Fruit fly (Drosophila melanogaster) whole organism, embryonic: ENCODE results near the gene CG15170.
A peak's percentile ranks its signal among the peaks of the same experiment; 100 is the strongest.

Experiments
- ATbp ChIP-seq: fragments of 200-800 bp; sonication (Bioruptor generic); optimal IDR thresholded peaks from 2 replicates; lab custom pipeline; 2017; ENCODE audit warnings: missing biosample characterization, mild to moderate bottlenecking, missing genetic modification characterization, missing genetic modification reagents
- CG12769 ChIP-seq: fragments of 200-800 bp; sonication (Bioruptor generic); optimal IDR thresholded peaks from 2 replicates; lab custom pipeline; 2019; ENCODE audit warnings: missing biosample characterization, mild to moderate bottlenecking, missing genetic modification characterization, moderate library complexity
- CG13287 ChIP-seq: fragments of 200-800 bp; sonication (Bioruptor generic); IDR thresholded peaks from 2 replicates; pipeline ENCODE4 v1.3.6; 2022; ENCODE audit warnings: missing biosample characterization, missing genetic modification characterization; ENCODE audit not compliant: partially characterized antibody
- CG1647 ChIP-seq: fragments of 200-800 bp; sonication (Bioruptor generic); optimal IDR thresholded peaks from 3 replicates; lab custom pipeline; 2016; ENCODE audit warnings: missing biosample characterization, missing genetic modification characterization
- CG17361 ChIP-seq: fragments of 200-800 bp; sonication (Bioruptor generic); IDR thresholded peaks from 3 replicates; pipeline ENCODE4 v1.3.6; 2022; ENCODE audit warnings: missing biosample characterization, missing genetic modification characterization
- CG17829 ChIP-seq: fragments of 200-800 bp; optimal IDR thresholded peaks from 2 replicates; lab custom pipeline; 2019; ENCODE audit warnings: missing biosample characterization, mild to moderate bottlenecking, missing genetic modification characterization, moderate library complexity
- CG1832 ChIP-seq: fragments of 200-800 bp; sonication (Bioruptor generic); optimal IDR thresholded peaks from 2 replicates; lab custom pipeline; 2017; ENCODE audit warnings: missing biosample characterization, mild to moderate bottlenecking, missing genetic modification characterization, inconsistent platforms
- CG18764 ChIP-seq: fragments of 200-800 bp; sonication (Bioruptor generic); optimal IDR thresholded peaks from 3 replicates; lab custom pipeline; 2016; ENCODE audit warnings: missing biosample characterization, missing genetic modification characterization
- CG2678 ChIP-seq: fragments of 200-800 bp; sonication (Bioruptor generic); optimal IDR thresholded peaks from 3 replicates; lab custom pipeline; 2019; ENCODE audit warnings: missing biosample characterization, mild to moderate bottlenecking, missing genetic modification characterization, moderate library complexity
- CG6175 ChIP-seq: fragments of 200-800 bp; sonication (Bioruptor generic); IDR thresholded peaks from 3 replicates; pipeline ENCODE4 v1.3.6; 2022; ENCODE audit warnings: missing biosample characterization, missing genetic modification characterization
- CG6689 ChIP-seq: fragments of 200-800 bp; sonication (Bioruptor generic); IDR thresholded peaks from 2 replicates; pipeline ENCODE4 v1.3.6; 2022; ENCODE audit warnings: missing biosample characterization, missing genetic modification characterization
- CG6765 ChIP-seq: fragments of 200-800 bp; sonication (Bioruptor generic); optimal IDR thresholded peaks from 3 replicates; lab custom pipeline; 2017; ENCODE audit warnings: missing biosample characterization, mild to moderate bottlenecking, missing genetic modification characterization
- CG8359 ChIP-seq: fragments of 200-800 bp; sonication (Bioruptor generic); optimal IDR thresholded peaks from 2 replicates; lab custom pipeline; 2017; ENCODE audit warnings: missing biosample characterization, mild to moderate bottlenecking, missing genetic modification characterization, borderline replicate concordance
- CG8388 ChIP-seq: fragments of 200-800 bp; sonication (Bioruptor generic); optimal IDR thresholded peaks from 2 replicates; lab custom pipeline; 2019; ENCODE audit warnings: missing biosample characterization, mild to moderate bottlenecking, missing genetic modification characterization, moderate library complexity
- CG8765 ChIP-seq: fragments of 200-800 bp; sonication (Bioruptor generic); IDR thresholded peaks from 2 replicates; pipeline ENCODE4 v1.3.6; 2022; ENCODE audit warnings: missing biosample characterization, missing genetic modification characterization
- CkIIα-i1 ChIP-seq: fragments of 200-800 bp; sonication (Bioruptor generic); IDR thresholded peaks from 2 replicates; pipeline ENCODE4 v1.3.6; 2022; ENCODE audit warnings: missing biosample characterization, missing genetic modification characterization
- Dbx ChIP-seq: fragments of 200-800 bp; sonication (Bioruptor generic); IDR thresholded peaks from 3 replicates; pipeline ENCODE4 v1.3.6; 2022; ENCODE audit warnings: missing biosample characterization, missing genetic modification characterization
- Dek ChIP-seq: fragments of 200-800 bp; sonication (Bioruptor generic); optimal IDR thresholded peaks from 3 replicates; lab custom pipeline; 2019; ENCODE audit warnings: missing biosample characterization, mild to moderate bottlenecking, missing genetic modification characterization, moderate library complexity
- Drgx ChIP-seq: fragments of 200-800 bp; sonication (Bioruptor generic); IDR thresholded peaks from 2 replicates; pipeline ENCODE4 v1.3.6; 2022; ENCODE audit warnings: missing biosample characterization, missing genetic modification characterization
- Eip74EF ChIP-seq, 2 experiments: fragments of 200-800 bp in 1 of 2; fragments of >200 bp in 1 of 2; sonication (Bioruptor generic) in 1 of 2; optimal IDR thresholded peaks; 2 replicates each; lab custom pipeline; 2017 to 2019; ENCODE audit warnings: missing biosample characterization in 2 of 2, missing genetic modification characterization in 2 of 2, mild to moderate bottlenecking in 1 of 2, moderate library complexity in 1 of 2
- Ets65A ChIP-seq: fragments of 200-800 bp; sonication (Bioruptor generic); peaks from one replicate; lab custom pipeline; 2016; ENCODE audit warnings: missing biosample characterization, missing genetic modification characterization
- HHEX ChIP-seq: fragments of 200-800 bp; sonication (Bioruptor generic); optimal IDR thresholded peaks from 3 replicates; lab custom pipeline; 2017; ENCODE audit warnings: missing biosample characterization, mild to moderate bottlenecking, missing genetic modification characterization, missing genetic modification reagents
- HLHmδ ChIP-seq: fragments of 200-800 bp; sonication (Bioruptor generic); optimal IDR thresholded peaks from 2 replicates; lab custom pipeline; 2018; ENCODE audit warnings: missing biosample characterization, mild to moderate bottlenecking, missing genetic modification characterization, moderate library complexity
- Hsf ChIP-seq: fragments of 200-800 bp; sonication (Bioruptor generic); optimal IDR thresholded peaks from 3 replicates; lab custom pipeline; 2016; ENCODE audit warnings: missing biosample characterization, missing genetic modification characterization
- Myb ChIP-seq: fragments of 200-800 bp; sonication (Bioruptor generic); optimal IDR thresholded peaks from 2 replicates; lab custom pipeline; 2016; ENCODE audit warnings: missing biosample characterization, missing genetic modification characterization
- NFAT ChIP-seq: fragments of 200-800 bp; sonication (Bioruptor generic); IDR thresholded peaks from 2 replicates; pipeline ENCODE4 v1.3.6; 2022; ENCODE audit warnings: missing biosample characterization, missing genetic modification characterization
- Scr ChIP-seq: fragments of 200-800 bp; sonication (Bioruptor generic); IDR thresholded peaks from 2 replicates; pipeline ENCODE4 v1.3.6; 2022; ENCODE audit warnings: missing biosample characterization, missing genetic modification characterization; ENCODE audit not compliant: partially characterized antibody
- Sry-β ChIP-seq: fragments of 200-800 bp; sonication (Bioruptor generic); optimal IDR thresholded peaks from 2 replicates; lab custom pipeline; 2018; ENCODE audit warnings: missing biosample characterization, mild to moderate bottlenecking, missing genetic modification characterization, moderate library complexity
- crc ChIP-seq: fragments of 200-800 bp; sonication (Bioruptor generic); optimal IDR thresholded peaks from 2 replicates; lab custom pipeline; 2016; ENCODE audit warnings: missing biosample characterization, missing genetic modification characterization
- dmrt99B ChIP-seq: fragments of 200-800 bp; sonication (Bioruptor generic); optimal IDR thresholded peaks from 2 replicates; lab custom pipeline; 2018; ENCODE audit warnings: missing biosample characterization, mild to moderate bottlenecking, missing genetic modification characterization, moderate library complexity
- ftz-f1 ChIP-seq: fragments of 200-800 bp; sonication (Bioruptor generic); optimal IDR thresholded peaks from 2 replicates; lab custom pipeline; 2016; ENCODE audit warnings: missing biosample characterization, missing genetic modification characterization
- gcm2 ChIP-seq: fragments of 200-800 bp; sonication (Bioruptor generic); optimal IDR thresholded peaks from 2 replicates; lab custom pipeline; 2016; ENCODE audit warnings: missing biosample characterization, missing genetic modification characterization
- lilli ChIP-seq: fragments of 200-800 bp; sonication (Bioruptor generic); optimal IDR thresholded peaks from 3 replicates; lab custom pipeline; 2016; ENCODE audit warnings: missing biosample characterization, missing genetic modification characterization
- lmd ChIP-seq: fragments of 200-800 bp; sonication (Bioruptor generic); IDR thresholded peaks from 2 replicates; pipeline ENCODE4 v1.3.6; 2022; ENCODE audit warnings: missing biosample characterization, missing genetic modification characterization
- lola ChIP-seq, 3 experiments: fragments of >200 bp in 2 of 3; fragments of 200-800 bp in 1 of 3; sonication (Bioruptor generic) in 1 of 3; optimal IDR thresholded peaks; 2 replicates each; lab custom pipeline; 2017 to 2019; ENCODE audit warnings: missing biosample characterization in 3 of 3, missing genetic modification characterization in 3 of 3, mild to moderate bottlenecking in 1 of 3, moderate library complexity in 1 of 3
- nau ChIP-seq: fragments of 200-800 bp; sonication (Bioruptor generic); optimal IDR thresholded peaks from 3 replicates; lab custom pipeline; 2017; ENCODE audit warnings: missing biosample characterization, mild to moderate bottlenecking, missing genetic modification characterization, missing genetic modification reagents
- nom ChIP-seq: fragments of 200-800 bp; sonication (Bioruptor generic); optimal IDR thresholded peaks from 2 replicates; lab custom pipeline; 2017; ENCODE audit warnings: missing biosample characterization, missing genetic modification characterization, mild to moderate bottlenecking, moderate library complexity, missing genetic modification reagents
- org-1 ChIP-seq: fragments of 200-800 bp; sonication (Bioruptor generic); optimal IDR thresholded peaks from 2 replicates; lab custom pipeline; 2017; ENCODE audit warnings: missing biosample characterization, missing genetic modification characterization
- phol ChIP-seq: fragments of 200-800 bp; sonication (Bioruptor generic); optimal IDR thresholded peaks from 3 replicates; lab custom pipeline; 2018; ENCODE audit warnings: missing biosample characterization, mild to moderate bottlenecking, missing genetic modification characterization, moderate library complexity
- pnt ChIP-seq: fragments of 200-800 bp; sonication (Bioruptor generic); optimal IDR thresholded peaks from 3 replicates; lab custom pipeline; 2016; ENCODE audit warnings: missing biosample characterization, missing genetic modification characterization
- rib ChIP-seq: fragments of 200-800 bp; sonication (Bioruptor generic); IDR thresholded peaks from 2 replicates; pipeline ENCODE4 v1.3.6; 2022; ENCODE audit warnings: missing biosample characterization, missing genetic modification characterization
- row ChIP-seq: fragments of 200-800 bp; sonication (Bioruptor generic); IDR thresholded peaks from 3 replicates; pipeline ENCODE4 v1.3.6; 2022; ENCODE audit warnings: missing biosample characterization, missing genetic modification characterization
- sens ChIP-seq: fragments of 200-800 bp; sonication (Bioruptor generic); peaks from one replicate; lab custom pipeline; 2016; ENCODE audit warnings: missing biosample characterization, missing genetic modification characterization
- ssp ChIP-seq: fragments of 200-800 bp; sonication (Bioruptor generic); IDR thresholded peaks from 2 replicates; pipeline ENCODE4 v1.3.6; 2022; ENCODE audit warnings: missing biosample characterization, missing genetic modification characterization
- twi ChIP-seq: fragments of 200-800 bp; optimal IDR thresholded peaks from 2 replicates; lab custom pipeline; 2019; ENCODE audit warnings: missing biosample characterization, mild to moderate bottlenecking, missing genetic modification characterization, moderate library complexity
- unc-4 ChIP-seq: fragments of 200-800 bp; sonication (Bioruptor generic); IDR thresholded peaks from 2 replicates; pipeline ENCODE4 v1.3.6; 2022; ENCODE audit warnings: missing biosample characterization, missing genetic modification characterization; ENCODE audit not compliant: partially characterized antibody
- zfh2 ChIP-seq: fragments of 200-800 bp; sonication (Bioruptor generic); optimal IDR thresholded peaks from 2 replicates; lab custom pipeline; 2016; ENCODE audit warnings: missing biosample characterization, missing genetic modification characterization

The CG15170 gene

dm6 chr2L:19037455-19037854, 47.4 kb upstream of the CG15170 start (continued):
- TF ChIP-seq ssp (peak; percentile 13; the same call in 1 of the 2 replicates), org-1 (GFP tag; lab: Kevin White, UChicago) (no peak), crc (GFP tag; lab: Kevin White, UChicago) (no peak), CG17829 (tag; lab: Kevin White, UChicago) (no peak), Eip74EF (GFP tag; optimal IDR thresholded peaks at IDR 0.05; lab: Kevin White, UChicago) (no peak), CG18764 (GFP tag; lab: Kevin White, UChicago) (no peak)

dm6 chr2L:19037011-19037410, 47.0 kb upstream of the CG15170 start:
- TF ChIP-seq lmd (no peak), twi (peak; percentile 54), CG17361 (0 out of 3 replicates have a peak, but pooled peaks have one; percentile 18), Ets65A (peak; percentile 15), HHEX (GFP tag; lab: Kevin White, UChicago) (no peak), CG2678 (peak; percentile 14), phol (peak; percentile 24), nom (GFP tag; lab: Kevin White, UChicago) (no peak), row (GFP tag; lab: Robert Waterston, UW) (peak; percentile 12; the same call in 1 of the 3 replicates), CG12769 (tag; lab: Kevin White, UChicago) (peak; percentile 52), Myb (GFP tag; lab: Kevin White, UChicago) (no peak), sens (peak; percentile 66), nau (GFP tag; lab: Kevin White, UChicago) (no peak), HLHmδ (GFP tag; lab: Kevin White, UChicago) (peak; percentile 85), CG6689 (GFP tag; lab: Robert Waterston, UW) (no peak)

dm6 chr2L:19036105-19036714, 46.2 kb upstream of the CG15170 start:
- TF ChIP-seq Scr (no peak), dmrt99B (tag; lab: Kevin White, UChicago) (peak; percentile 4), CG6175 (0 out of 3 replicates have a peak, but pooled peaks have one; percentile 21), lola (GFP tag; optimal IDR thresholded peaks at IDR 0.05; lab: Kevin White, UChicago) (no peak), Hsf (no peak), Dek (peak; percentile 5), NFAT (0 out of 2 replicates have a peak, but pooled peaks have one; percentile 14), lilli (peak; percentile 26), CG13287 (GFP tag; lab: Robert Waterston, UW) (no peak), CG8388 (GFP tag; lab: Kevin White, UChicago) (no peak), Sry-β (GFP tag; lab: Kevin White, UChicago) (no peak), Drgx (peak; percentile 6; the same call in 1 of the 2 replicates), CG8359 (GFP tag; lab: Kevin White, UChicago) (no peak), CkIIα-i1 (GFP tag; lab: Robert Waterston, UW) (no peak), ATbp (GFP tag; lab: Kevin White, UChicago) (no peak), ftz-f1 (GFP tag; lab: Kevin White, UChicago) (peak; percentile 47), CG6765 (GFP tag; lab: Kevin White, UChicago) (no peak), CG8765 (no peak), pnt (GFP tag; lab: Kevin White, UChicago) (no peak), Dbx (GFP tag; lab: Robert Waterston, UW) (peak; percentile 39; the same call in 1 of the 3 replicates), unc-4 (no peak), gcm2 (GFP tag; lab: Kevin White, UChicago) (no peak), CG1647 (GFP tag; lab: Kevin White, UChicago) (no peak), sens (peak; percentile 81), rib (GFP tag; lab: Robert Waterston, UW) (0 out of 2 replicates have a peak, but pooled peaks have one; percentile 15), CG1832 (GFP tag; lab: Kevin White, UChicago) (no peak), zfh2 (no peak)
